Fruit fly (Drosophila melanogaster) whole organism, wandering third instar larva: ENCODE results near the gene Spx.

Experiments used
- CG32264 ChIP-seq: fragments of 200-800 bp; sonication (Bioruptor generic); optimal IDR thresholded peaks from 2 replicates; lab custom pipeline; 2016; ENCODE audit warnings: missing biosample characterization, missing genetic modification characterization
- Dfd ChIP-seq: fragments of >200 bp; optimal IDR thresholded peaks from 2 replicates; lab custom pipeline; 2017; ENCODE audit warnings: missing biosample characterization, missing genetic modification characterization
- HLH106 ChIP-seq: fragments of 200-800 bp; optimal IDR thresholded peaks from 3 replicates; lab custom pipeline; 2019; ENCODE audit warnings: missing biosample characterization, mild to moderate bottlenecking, missing genetic modification characterization, moderate library complexity
- Hr78 ChIP-seq: fragments of >200 bp; optimal IDR thresholded peaks from 2 replicates; lab custom pipeline; 2017; ENCODE audit warnings: missing biosample characterization, missing genetic modification characterization
- Jra ChIP-seq: sonication (Bioruptor generic); optimal IDR thresholded peaks from 2 replicates; lab custom pipeline; 2016; ENCODE audit warnings: missing biosample characterization, missing genetic modification characterization
- N ChIP-seq: fragments of >200 bp; optimal IDR thresholded peaks from 2 replicates; lab custom pipeline; 2018; ENCODE audit warnings: missing biosample characterization, missing external identifiers, missing genetic modification characterization
- OdsH ChIP-seq: fragments of 200-800 bp; sonication (Bioruptor generic); optimal IDR thresholded peaks from 2 replicates; lab custom pipeline; 2016; ENCODE audit warnings: missing biosample characterization, mild to moderate bottlenecking, missing genetic modification characterization
- Sp1 ChIP-seq: fragments of 200-800 bp; sonication (Bioruptor generic); optimal IDR thresholded peaks from 3 replicates; lab custom pipeline; 2019; ENCODE audit warnings: missing biosample characterization, mild to moderate bottlenecking, missing genetic modification characterization, moderate library complexity
- br ChIP-seq: fragments of 200-800 bp; sonication (Bioruptor generic); optimal IDR thresholded peaks from 2 replicates; lab custom pipeline; 2016; ENCODE audit warnings: missing biosample characterization, missing genetic modification characterization
- fru ChIP-seq: fragments of 200-800 bp; sonication (Bioruptor generic); optimal IDR thresholded peaks from 3 replicates; lab custom pipeline; 2016; ENCODE audit warnings: missing biosample characterization, mild to moderate bottlenecking, missing genetic modification characterization
- psq ChIP-seq: fragments of 200-800 bp; sonication (Bioruptor generic); optimal IDR thresholded peaks from 3 replicates; lab custom pipeline; 2017; ENCODE audit warnings: missing biosample characterization, mild to moderate bottlenecking, missing genetic modification characterization, moderate library complexity
- rgr ChIP-seq: fragments of 200-800 bp; sonication (Bioruptor generic); optimal IDR thresholded peaks from 3 replicates; lab custom pipeline; 2016; ENCODE audit warnings: missing biosample characterization, mild to moderate bottlenecking, missing genetic modification characterization

- no peak for TF ChIP-seq Dfd (GFP tag; lab: Kevin White, UChicago)
- peak; percentile 81 for TF ChIP-seq psq (GFP tag; lab: Kevin White, UChicago)
- peak; percentile 92 for TF ChIP-seq br (GFP tag; lab: Kevin White, UChicago)
- peak; percentile 92 for TF ChIP-seq fru (GFP tag; lab: Kevin White, UChicago)
- TF ChIP-seq Sp1 (GFP tag; lab: Kevin White, UChicago): peak; percentile 79
- TF ChIP-seq HLH106 (tag; lab: Kevin White, UChicago): peak; percentile 79
- TF ChIP-seq Hr78: no peak
- TF ChIP-seq CG32264: peak; percentile 58
- TF ChIP-seq Jra: peak; percentile 65
- no peak for TF ChIP-seq N (GFP tag; lab: Kevin White, UChicago)
- TF ChIP-seq OdsH: peak; percentile 91
- TF ChIP-seq rgr (GFP tag; lab: Kevin White, UChicago): peak; percentile 91
Observed at dm6 chrX:6265456-6265877, 9.8 kb downstream of the Spx start.
